Worm (Caenorhabditis elegans) whole organism, early embryonic: ENCODE results near the gene col-131.

Experiments
- B0310.2 ChIP-seq: sonication (generic microtip); optimal IDR thresholded peaks from 2 replicates; lab custom pipeline; 2016; ENCODE audit warnings: mild to moderate bottlenecking, missing genetic modification characterization, missing compliant biosample characterization
- F13C5.2 ChIP-seq: sonication (generic microtip); optimal IDR thresholded peaks from 2 replicates; lab custom pipeline; 2017; ENCODE audit warnings: mild to moderate bottlenecking, missing genetic modification characterization, inconsistent platforms, missing compliant biosample characterization
- aly-1 ChIP-seq: sonication (generic microtip); optimal IDR thresholded peaks from 2 replicates; lab custom pipeline; 2016; ENCODE audit warnings: missing genetic modification characterization, missing compliant biosample characterization
- ama-1 ChIP-seq: fragments of 150-350 bp; optimal IDR thresholded peaks from 2 replicates; lab custom pipeline; 2014
- ceh-13 ChIP-seq: fragments of 200-800 bp; sonication (Bioruptor generic); optimal IDR thresholded peaks from 2 replicates; lab custom pipeline; 2018; ENCODE audit warnings: mild to moderate bottlenecking, missing genetic modification characterization, missing compliant biosample characterization
- ceh-36 ChIP-seq: sonication (generic microtip); optimal IDR thresholded peaks from 2 replicates; lab custom pipeline; 2016; ENCODE audit warnings: missing genetic modification characterization, inconsistent platforms, missing compliant biosample characterization
- ets-7 ChIP-seq: sonication (generic microtip); optimal IDR thresholded peaks from 2 replicates; lab custom pipeline; 2016; ENCODE audit warnings: missing genotype, missing genetic modification characterization, missing compliant biosample characterization
- flt-1 ChIP-seq: fragments of 200-800 bp; sonication (Bioruptor generic); IDR thresholded peaks from 2 replicates; pipeline ENCODE4 v1.3.6; 2022; ENCODE audit warnings: missing genetic modification characterization, missing compliant biosample characterization
- hmbx-1 ChIP-seq: sonication (generic microtip); optimal IDR thresholded peaks from 2 replicates; lab custom pipeline; 2016; ENCODE audit warnings: mild to moderate bottlenecking, missing genetic modification characterization, missing compliant biosample characterization
- hmg-4 ChIP-seq: fragments of 200-800 bp; sonication (Bioruptor generic); optimal IDR thresholded peaks from 2 replicates; lab custom pipeline; 2018; ENCODE audit warnings: mild to moderate bottlenecking, missing genetic modification characterization, missing compliant biosample characterization
- hnd-1 ChIP-seq: sonication (generic microtip); optimal IDR thresholded peaks from 2 replicates; lab custom pipeline; 2016; ENCODE audit warnings: missing genetic modification characterization, missing compliant biosample characterization
- pes-1 ChIP-seq: fragments of 200-800 bp; sonication (Bioruptor generic); IDR thresholded peaks from 2 replicates; pipeline ENCODE4 v1.3.6; 2022; ENCODE audit warnings: missing genetic modification reagents, missing genetic modification characterization, missing compliant biosample characterization
- scrt-1 ChIP-seq: fragments of 200-800 bp; sonication (Bioruptor generic); IDR thresholded peaks from 2 replicates; pipeline ENCODE4 v1.3.6; 2022; ENCODE audit warnings: missing genetic modification characterization, missing compliant biosample characterization
- sea-1 ChIP-seq: fragments of 200-800 bp; sonication (Bioruptor generic); conservative IDR thresholded peaks from 2 replicates; pipeline ENCODE4 v1.3.6; 2022; ENCODE audit warnings: missing genetic modification characterization, missing compliant biosample characterization
- tbx-11 ChIP-seq: fragments of 200-800 bp; sonication (Bioruptor generic); IDR thresholded peaks from 2 replicates; pipeline ENCODE4 v1.3.6; 2022; ENCODE audit warnings: missing genetic modification characterization, missing compliant biosample characterization
- tbx-37 ChIP-seq: fragments of 200-800 bp; sonication (Bioruptor generic); conservative IDR thresholded peaks from 2 replicates; pipeline ENCODE4 v1.3.6; 2022; ENCODE audit warnings: missing genetic modification reagents, missing genetic modification characterization, missing compliant biosample characterization
- tra-4 ChIP-seq: sonication (generic microtip); optimal IDR thresholded peaks from 2 replicates; lab custom pipeline; 2017; ENCODE audit warnings: missing genetic modification characterization, missing compliant biosample characterization

The col-131 gene

DNA sequence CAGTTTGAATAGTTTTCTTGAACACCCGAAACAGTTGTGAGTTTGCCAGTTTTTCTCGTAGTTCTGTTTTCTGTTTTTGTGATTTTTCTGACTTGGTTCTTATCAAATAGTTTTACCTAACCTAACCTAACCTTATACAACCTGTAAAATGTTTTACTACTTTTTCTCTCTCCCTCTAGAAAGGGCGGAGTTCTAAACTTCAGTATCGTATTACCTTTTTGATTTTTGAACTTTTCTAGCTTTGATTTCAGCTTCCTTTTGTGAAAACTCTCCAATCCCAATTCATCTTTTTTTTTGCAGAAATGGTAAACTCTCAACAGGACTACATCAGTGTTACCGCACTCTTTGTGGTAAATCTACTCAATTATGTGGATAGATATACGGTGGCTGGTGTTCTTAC is 19.6 kb upstream of the col-131 start, which contains the start of gene spin-2:
Gene spin-2 (plus strand): TSS at position 301 of the 400 bp plus-strand sequence.
- TF ChIP-seq hnd-1 (tag; lab: Kevin White, UChicago) (no peak), ets-7 (tag; lab: Kevin White, UChicago) (no peak), ceh-13 (GFP tag; lab: Kevin White, UChicago) (no peak), sea-1 (GFP tag; lab: Robert Waterston, UW) (no peak), ama-1 (lab: Kevin White, UChicago) (no peak), aly-1 (no peak), tbx-37 (GFP tag; lab: Robert Waterston, UW) (no peak), scrt-1 (GFP tag; lab: Robert Waterston, UW) (no peak), ceh-36 (tag; lab: Kevin White, UChicago) (no peak), tbx-11 (GFP tag; lab: Robert Waterston, UW) (no peak), hmg-4 (GFP tag; lab: Kevin White, UChicago) (no peak), flt-1 (GFP tag; lab: Robert Waterston, UW) (no peak), hmbx-1 (tag; lab: Kevin White, UChicago) (no peak), F13C5.2 (tag; lab: Kevin White, UChicago) (no peak), tra-4 (tag; lab: Kevin White, UChicago) (no peak), pes-1 (GFP tag; lab: Robert Waterston, UW) (no peak)

DNA sequence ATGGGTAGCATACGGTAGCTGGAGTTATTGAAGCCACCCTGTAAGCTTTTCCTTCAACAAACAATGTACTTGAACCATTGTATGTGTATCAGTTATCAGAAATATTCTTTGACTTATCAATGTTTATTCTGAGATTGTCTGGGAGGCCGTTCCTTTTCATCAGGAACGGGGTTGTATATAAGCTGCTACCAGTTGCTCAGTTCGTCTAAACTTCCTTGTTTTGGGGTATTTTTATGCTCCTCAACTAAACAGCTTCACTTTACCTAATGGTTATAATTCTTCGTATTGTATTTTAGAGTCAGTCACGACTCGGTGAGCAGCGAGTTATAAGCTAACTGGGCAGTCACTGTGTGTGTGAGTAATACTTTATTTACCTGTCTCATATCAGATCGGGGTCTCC is 18.6 kb upstream of the col-131 start:
- TF ChIP-seq tbx-11 (GFP tag; lab: Robert Waterston, UW) (no peak), hmbx-1 (tag; lab: Kevin White, UChicago) (no peak), hmg-4 (GFP tag; lab: Kevin White, UChicago) (no peak), ama-1 (lab: Kevin White, UChicago) (no peak), flt-1 (GFP tag; lab: Robert Waterston, UW) (no peak), F13C5.2 (tag; lab: Kevin White, UChicago) (no peak)

DNA sequence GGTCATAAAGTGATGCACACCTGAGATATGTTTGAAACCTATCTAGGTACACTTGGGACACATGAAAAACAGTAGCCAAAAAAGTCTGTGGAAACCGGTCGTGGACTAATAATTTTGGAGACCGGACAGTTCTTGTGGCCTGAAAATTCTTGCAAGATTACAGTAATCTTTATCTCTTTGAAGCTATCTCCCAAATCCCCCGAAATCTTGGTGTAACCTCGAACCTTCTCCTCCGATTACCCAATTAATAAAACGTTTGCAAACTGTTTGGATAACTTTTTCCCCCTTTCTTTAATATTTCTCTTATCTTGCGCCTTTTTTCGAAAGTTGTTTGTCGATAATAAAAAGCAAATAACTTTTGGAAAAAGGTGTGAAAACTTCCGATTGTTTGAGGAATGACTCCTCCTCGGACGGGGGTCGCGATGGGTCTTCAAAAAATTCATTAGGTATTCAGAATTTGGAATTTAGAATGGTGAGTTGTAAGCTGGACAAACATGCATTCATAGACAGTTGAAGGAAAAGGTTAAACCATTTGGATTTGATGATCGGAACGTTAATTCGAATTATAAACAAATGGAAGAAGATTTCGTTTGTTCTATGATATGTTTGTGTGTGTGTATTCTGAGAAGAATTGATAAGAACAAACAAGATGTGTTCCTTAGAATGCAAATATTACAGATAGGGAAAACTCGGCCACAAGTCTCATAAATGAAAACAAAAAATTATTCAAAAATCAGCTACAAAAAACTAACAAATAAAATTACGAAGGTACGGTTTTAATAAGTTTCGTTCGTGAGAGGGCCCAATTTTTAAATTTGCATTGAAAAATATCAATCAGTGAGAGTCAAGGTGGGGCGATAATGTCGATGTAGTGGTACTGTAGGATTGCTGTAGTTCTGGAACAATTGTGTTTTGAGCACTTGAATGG is 16.0 kb upstream of the col-131 start:
- TF ChIP-seq hnd-1 (tag; lab: Kevin White, UChicago) (no peak), pes-1 (GFP tag; lab: Robert Waterston, UW) (no peak), flt-1 (GFP tag; lab: Robert Waterston, UW) (no peak), tra-4 (tag; lab: Kevin White, UChicago) (no peak), tbx-37 (GFP tag; lab: Robert Waterston, UW) (no peak), ama-1 (lab: Kevin White, UChicago) (no peak), ceh-13 (GFP tag; lab: Kevin White, UChicago) (no peak), ceh-36 (tag; lab: Kevin White, UChicago) (no peak), sea-1 (GFP tag; lab: Robert Waterston, UW) (no peak), scrt-1 (GFP tag; lab: Robert Waterston, UW) (no peak), tbx-11 (GFP tag; lab: Robert Waterston, UW) (no peak), hmbx-1 (tag; lab: Kevin White, UChicago) (no peak), aly-1 (no peak), F13C5.2 (tag; lab: Kevin White, UChicago) (no peak), B0310.2 (tag; lab: Kevin White, UChicago) (no peak), ets-7 (tag; lab: Kevin White, UChicago) (no peak)

DNA sequence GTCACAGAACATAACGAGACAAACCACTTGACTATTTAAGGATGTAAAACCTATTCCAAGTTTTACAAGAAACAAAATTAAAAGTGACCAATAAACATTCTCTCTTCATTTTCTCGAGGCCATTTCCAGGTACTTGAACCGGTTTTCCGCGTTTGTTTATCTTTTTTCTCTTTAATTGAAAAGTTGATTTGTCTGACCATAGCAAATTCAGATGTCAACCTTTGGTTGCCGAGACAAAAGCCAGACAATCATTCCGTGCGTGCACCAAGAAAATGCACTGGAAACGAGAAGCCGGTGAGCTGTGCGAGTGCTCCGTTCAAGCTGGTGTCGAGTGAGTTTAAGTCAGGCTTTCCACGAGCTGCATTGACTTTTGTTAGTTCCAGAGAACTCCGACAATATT is 15.0 kb upstream of the col-131 start:
- TF ChIP-seq hnd-1 (tag; lab: Kevin White, UChicago) (no peak), F13C5.2 (tag; lab: Kevin White, UChicago) (no peak), tbx-11 (GFP tag; lab: Robert Waterston, UW) (no peak), B0310.2 (tag; lab: Kevin White, UChicago) (no peak)

DNA sequence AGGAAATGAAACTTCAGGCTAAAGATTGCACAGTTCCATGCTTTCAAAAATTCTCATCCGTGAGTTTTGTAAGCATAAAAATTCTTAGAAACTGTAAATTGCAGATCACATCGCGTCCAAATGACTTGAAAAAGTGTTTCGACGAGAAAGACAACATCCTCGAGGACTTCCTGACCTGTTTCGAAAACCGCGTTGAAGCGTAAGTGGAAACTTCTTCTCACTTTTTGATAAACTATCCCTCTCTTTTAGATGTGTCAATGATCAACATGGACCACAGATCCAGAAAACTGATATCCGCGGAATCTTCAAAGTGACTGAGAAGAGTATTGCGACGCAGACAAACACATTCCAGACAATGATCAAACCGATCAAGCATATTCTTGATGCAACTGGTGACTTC is 13.8 kb upstream of the col-131 start:
- TF ChIP-seq pes-1 (GFP tag; lab: Robert Waterston, UW) = no peak
- TF ChIP-seq tra-4 (tag; lab: Kevin White, UChicago) = no peak
- no peak for TF ChIP-seq ama-1 (lab: Kevin White, UChicago)

DNA sequence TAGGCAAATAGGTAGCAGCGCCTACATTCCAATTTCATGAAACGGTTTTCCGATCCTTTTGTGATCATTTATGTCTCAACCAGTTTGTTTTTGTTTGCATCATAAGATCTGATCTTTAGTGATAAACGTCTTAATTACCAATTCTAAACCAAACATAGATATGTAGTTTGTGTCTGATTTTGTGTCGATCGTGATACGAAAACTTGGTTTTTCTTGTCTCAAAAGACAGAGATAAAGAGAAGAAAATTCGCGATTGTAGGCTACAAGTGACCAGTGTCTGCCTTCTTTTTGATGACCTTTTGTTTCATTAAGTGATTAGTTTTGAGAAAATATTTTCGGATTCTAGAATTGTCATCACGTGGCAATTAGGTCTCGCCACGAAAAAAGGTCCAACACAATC is 13.1 kb upstream of the col-131 start:
- no peak for TF ChIP-seq ceh-13 (GFP tag; lab: Kevin White, UChicago)
- no peak for TF ChIP-seq F13C5.2 (tag; lab: Kevin White, UChicago)
- TF ChIP-seq hmg-4 (GFP tag; lab: Kevin White, UChicago) = no peak
- TF ChIP-seq tbx-11 (GFP tag; lab: Robert Waterston, UW) = no peak
- TF ChIP-seq hmbx-1 (tag; lab: Kevin White, UChicago) = no peak
- no peak for TF ChIP-seq ets-7 (tag; lab: Kevin White, UChicago)
- TF ChIP-seq tbx-37 (GFP tag; lab: Robert Waterston, UW) = no peak
- no peak for TF ChIP-seq hnd-1 (tag; lab: Kevin White, UChicago)
- no peak for TF ChIP-seq pes-1 (GFP tag; lab: Robert Waterston, UW)
- TF ChIP-seq B0310.2 (tag; lab: Kevin White, UChicago) = no peak
- no peak for TF ChIP-seq aly-1
- TF ChIP-seq ama-1 (lab: Kevin White, UChicago) = no peak

DNA sequence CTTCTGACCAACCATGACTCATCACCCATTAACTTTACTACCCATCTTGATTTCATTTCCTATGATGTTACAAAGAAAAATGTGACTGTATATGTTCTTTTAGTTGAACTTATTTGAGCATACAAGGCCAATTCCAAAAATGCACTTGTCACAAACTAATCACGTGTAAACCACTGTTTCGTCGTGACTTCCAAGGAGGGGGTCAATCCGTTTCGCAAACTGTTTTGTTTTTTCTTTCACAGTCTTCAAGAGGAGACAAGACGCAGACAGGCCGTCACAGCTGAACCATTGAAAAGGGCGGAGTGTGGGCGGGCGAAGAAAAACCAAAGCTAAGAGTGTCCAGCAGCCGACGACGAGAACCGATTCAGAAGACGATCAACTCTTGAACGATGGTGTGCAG is 12.0 kb upstream of the col-131 start, which contains the start of gene C39E9.8:
Gene C39E9.8 (plus strand): TSS at position 328 of the 400 bp plus-strand sequence.
- TF ChIP-seq tbx-11 (GFP tag; lab: Robert Waterston, UW) = no peak
- TF ChIP-seq tbx-37 (GFP tag; lab: Robert Waterston, UW) = no peak
- TF ChIP-seq flt-1 (GFP tag; lab: Robert Waterston, UW) = no peak
- no peak for TF ChIP-seq hmbx-1 (tag; lab: Kevin White, UChicago)
- TF ChIP-seq hnd-1 (tag; lab: Kevin White, UChicago) = no peak
